Fruit fly (Drosophila melanogaster) whole organism, embryonic: ENCODE data around the gene CG6168.

Experiments used
- Asciz ChIP-seq: fragments of 200-800 bp; sonication (Bioruptor generic); optimal IDR thresholded peaks from 2 replicates; lab custom pipeline; 2017; ENCODE audit warnings: missing biosample characterization, mild to moderate bottlenecking, missing genetic modification characterization, missing genetic modification reagents
- Atf-2 ChIP-seq: fragments of 200-800 bp; sonication (Bioruptor generic); optimal IDR thresholded peaks from 2 replicates; lab custom pipeline; 2016; ENCODE audit warnings: missing biosample characterization, missing genetic modification characterization
- B-H1 ChIP-seq: fragments of 200-800 bp; sonication (Bioruptor generic); IDR thresholded peaks from 3 replicates; pipeline ENCODE4 v1.3.6; 2022; ENCODE audit warnings: missing biosample characterization, missing genetic modification characterization
- CG10431 ChIP-seq: fragments of 200-800 bp; sonication (Bioruptor generic); optimal IDR thresholded peaks from 3 replicates; lab custom pipeline; 2018; ENCODE audit warnings: missing biosample characterization, mild to moderate bottlenecking, missing genetic modification characterization
- CG10462 ChIP-seq: fragments of 200-800 bp; sonication (Bioruptor generic); optimal IDR thresholded peaks from 2 replicates; lab custom pipeline; 2016; ENCODE audit warnings: missing biosample characterization, missing genetic modification characterization
- CG11093 ChIP-seq: fragments of 200-800 bp; sonication (Bioruptor generic); IDR thresholded peaks from 3 replicates; pipeline ENCODE4 v1.3.6; 2022; ENCODE audit warnings: missing biosample characterization, missing genetic modification characterization
- CG11456 ChIP-seq: fragments of 200-800 bp; sonication (Bioruptor generic); IDR thresholded peaks from 3 replicates; pipeline ENCODE4 v1.3.6; 2022; ENCODE audit warnings: missing biosample characterization, missing genetic modification characterization
- CG12659 ChIP-seq: fragments of 200-800 bp; sonication (Bioruptor generic); optimal IDR thresholded peaks from 3 replicates; lab custom pipeline; 2017; ENCODE audit warnings: mild to moderate bottlenecking, missing biosample characterization, missing genetic modification reagents, missing genetic modification characterization
- CG15479 ChIP-seq: fragments of 200-800 bp; sonication (Bioruptor generic); optimal IDR thresholded peaks from 3 replicates; lab custom pipeline; 2019; ENCODE audit warnings: missing biosample characterization, mild to moderate bottlenecking, missing genetic modification characterization, moderate library complexity
- CG15514 ChIP-seq: fragments of 200-800 bp; sonication (Bioruptor generic); optimal IDR thresholded peaks from 3 replicates; lab custom pipeline; 2017; ENCODE audit warnings: missing biosample characterization, missing genetic modification characterization, mild to moderate bottlenecking, moderate library complexity, missing genetic modification reagents
- CG18262 ChIP-seq: fragments of 200-800 bp; optimal IDR thresholded peaks from 3 replicates; lab custom pipeline; 2019; ENCODE audit warnings: missing biosample characterization, mild to moderate bottlenecking, missing genetic modification characterization, moderate library complexity
- CG18619 ChIP-seq: fragments of 200-800 bp; sonication (Bioruptor generic); optimal IDR thresholded peaks from 3 replicates; lab custom pipeline; 2017; ENCODE audit warnings: missing biosample characterization, mild to moderate bottlenecking, missing genetic modification characterization
- CG2712 ChIP-seq: fragments of 200-800 bp; optimal IDR thresholded peaks from 3 replicates; lab custom pipeline; 2019; ENCODE audit warnings: missing biosample characterization, mild to moderate bottlenecking, missing genetic modification characterization, moderate library complexity
- CG34422 ChIP-seq: fragments of 200-800 bp; sonication (Bioruptor generic); IDR thresholded peaks from 3 replicates; pipeline ENCODE4 v1.3.6; 2022; ENCODE audit warnings: missing biosample characterization, missing genetic modification characterization
- CG6175 ChIP-seq: fragments of 200-800 bp; sonication (Bioruptor generic); IDR thresholded peaks from 3 replicates; pipeline ENCODE4 v1.3.6; 2022; ENCODE audit warnings: missing biosample characterization, missing genetic modification characterization
- CG6791 ChIP-seq: fragments of 200-800 bp; sonication (Bioruptor generic); IDR thresholded peaks from 3 replicates; pipeline ENCODE4 v1.3.6; 2022; ENCODE audit warnings: missing biosample characterization, missing genetic modification characterization; ENCODE audit not compliant: partially characterized antibody
- CG7372 ChIP-seq: fragments of 200-800 bp; sonication (Bioruptor generic); IDR thresholded peaks from 2 replicates; pipeline ENCODE4 v1.3.6; 2022; ENCODE audit warnings: missing biosample characterization, missing genetic modification characterization
- CG8388 ChIP-seq: fragments of 200-800 bp; sonication (Bioruptor generic); optimal IDR thresholded peaks from 2 replicates; lab custom pipeline; 2019; ENCODE audit warnings: missing biosample characterization, mild to moderate bottlenecking, missing genetic modification characterization, moderate library complexity
- CG8765 ChIP-seq: fragments of 200-800 bp; sonication (Bioruptor generic); IDR thresholded peaks from 2 replicates; pipeline ENCODE4 v1.3.6; 2022; ENCODE audit warnings: missing biosample characterization, missing genetic modification characterization
- Doc3 ChIP-seq: fragments of 200-800 bp; sonication (Bioruptor generic); IDR thresholded peaks from 3 replicates; pipeline ENCODE4 v1.3.6; 2022; ENCODE audit warnings: missing biosample characterization, missing genetic modification characterization; ENCODE audit not compliant: partially characterized antibody
- Fer2 ChIP-seq: fragments of 200-800 bp; sonication (Bioruptor generic); optimal IDR thresholded peaks from 2 replicates; lab custom pipeline; 2018; ENCODE audit warnings: missing biosample characterization, mild to moderate bottlenecking, missing genetic modification characterization, moderate library complexity
- HmgD ChIP-seq: fragments of 200-800 bp; sonication (Bioruptor generic); optimal IDR thresholded peaks from 3 replicates; lab custom pipeline; 2016; ENCODE audit warnings: missing biosample characterization, missing genetic modification characterization
- Hr51 ChIP-seq, 2 experiments: fragments of 200-800 bp; sonication (Bioruptor generic); optimal IDR thresholded peaks; 2 replicates in 1 of 2; 3 replicates in 1 of 2; lab custom pipeline; 2016 to 2018; ENCODE audit warnings: missing biosample characterization in 2 of 2, missing genetic modification characterization in 2 of 2, mild to moderate bottlenecking in 1 of 2, moderate library complexity in 1 of 2
- Hr78 ChIP-seq, 2 experiments: fragments of 200-800 bp in 1 of 2; fragments of >200 bp in 1 of 2; sonication (Bioruptor generic) in 1 of 2; optimal IDR thresholded peaks; 2 replicates each; lab custom pipeline; 2017 to 2019; ENCODE audit warnings: missing biosample characterization in 2 of 2, missing genetic modification characterization in 2 of 2, mild to moderate bottlenecking in 1 of 2, moderate library complexity in 1 of 2
- Mes4 ChIP-seq: fragments of 200-800 bp; sonication (Bioruptor generic); optimal IDR thresholded peaks from 2 replicates; lab custom pipeline; 2016; ENCODE audit warnings: missing biosample characterization, missing genetic modification characterization
- Oli ChIP-seq: fragments of 200-800 bp; sonication (Bioruptor generic); optimal IDR thresholded peaks from 2 replicates; lab custom pipeline; 2018; ENCODE audit warnings: missing biosample characterization, mild to moderate bottlenecking, missing genetic modification characterization, moderate library complexity
- ap ChIP-seq: fragments of 200-800 bp; sonication (Bioruptor generic); IDR thresholded peaks from 2 replicates; pipeline ENCODE4 v1.3.6; 2022; ENCODE audit warnings: missing biosample characterization, missing genetic modification characterization
- ara ChIP-seq: fragments of 200-800 bp; sonication (Bioruptor generic); IDR thresholded peaks from 2 replicates; pipeline ENCODE4 v1.3.6; 2022; ENCODE audit warnings: missing biosample characterization, missing genetic modification characterization
- cas ChIP-seq: fragments of 200-800 bp; sonication (Bioruptor generic); IDR thresholded peaks from 2 replicates; pipeline ENCODE4 v1.3.6; 2022; ENCODE audit warnings: missing biosample characterization, missing genetic modification characterization
- caup ChIP-seq: fragments of 200-800 bp; sonication (Bioruptor generic); optimal IDR thresholded peaks from 3 replicates; lab custom pipeline; 2017; ENCODE audit warnings: missing biosample characterization, mild to moderate bottlenecking, missing genetic modification characterization, moderate library complexity; ENCODE audit not compliant: severe bottlenecking
- crol ChIP-seq: fragments of 200-800 bp; sonication (Bioruptor generic); IDR thresholded peaks from 2 replicates; pipeline ENCODE4 v1.3.6; 2022; ENCODE audit warnings: missing biosample characterization, missing genetic modification characterization
- fu2 ChIP-seq: fragments of 200-800 bp; sonication (Bioruptor generic); optimal IDR thresholded peaks from 2 replicates; lab custom pipeline; 2016; ENCODE audit warnings: missing biosample characterization, missing genetic modification characterization
- gsb ChIP-seq: fragments of 200-800 bp; sonication (Bioruptor generic); IDR thresholded peaks from 2 replicates; pipeline ENCODE4 v1.3.6; 2022; ENCODE audit warnings: missing biosample characterization, missing genetic modification characterization
- klu ChIP-seq: fragments of 200-800 bp; sonication (Bioruptor generic); IDR thresholded peaks from 2 replicates; pipeline ENCODE4 v1.3.6; 2022; ENCODE audit warnings: missing biosample characterization, missing genetic modification characterization
- mam ChIP-seq: fragments of 200-800 bp; sonication (Bioruptor generic); optimal IDR thresholded peaks from 3 replicates; lab custom pipeline; 2016; ENCODE audit warnings: missing biosample characterization, missing genetic modification characterization
- nau ChIP-seq: fragments of 200-800 bp; sonication (Bioruptor generic); optimal IDR thresholded peaks from 3 replicates; lab custom pipeline; 2017; ENCODE audit warnings: missing biosample characterization, mild to moderate bottlenecking, missing genetic modification characterization, missing genetic modification reagents
- nmo ChIP-seq: fragments of 200-800 bp; sonication (Bioruptor generic); optimal IDR thresholded peaks from 2 replicates; lab custom pipeline; 2018; ENCODE audit warnings: missing biosample characterization, mild to moderate bottlenecking, missing genetic modification characterization, moderate library complexity
- odd ChIP-seq: fragments of 200-800 bp; sonication (Bioruptor generic); optimal IDR thresholded peaks from 2 replicates; lab custom pipeline; 2017; ENCODE audit warnings: missing biosample characterization, mild to moderate bottlenecking, missing genetic modification characterization
- pb ChIP-seq: fragments of 200-800 bp; sonication (Bioruptor generic); optimal IDR thresholded peaks from 3 replicates; lab custom pipeline; 2016; ENCODE audit warnings: missing biosample characterization, missing genetic modification characterization
- phol ChIP-seq: fragments of 200-800 bp; sonication (Bioruptor generic); optimal IDR thresholded peaks from 3 replicates; lab custom pipeline; 2018; ENCODE audit warnings: missing biosample characterization, mild to moderate bottlenecking, missing genetic modification characterization, moderate library complexity
- pnt ChIP-seq: fragments of 200-800 bp; sonication (Bioruptor generic); optimal IDR thresholded peaks from 3 replicates; lab custom pipeline; 2016; ENCODE audit warnings: missing biosample characterization, missing genetic modification characterization
- row ChIP-seq: fragments of 200-800 bp; sonication (Bioruptor generic); IDR thresholded peaks from 3 replicates; pipeline ENCODE4 v1.3.6; 2022; ENCODE audit warnings: missing biosample characterization, missing genetic modification characterization
- sima ChIP-seq: fragments of 200-800 bp; sonication (Bioruptor generic); optimal IDR thresholded peaks from 2 replicates; lab custom pipeline; 2016; ENCODE audit warnings: missing biosample characterization, missing genetic modification characterization
- so ChIP-seq: fragments of 200-800 bp; sonication (Bioruptor generic); IDR thresholded peaks from 3 replicates; pipeline ENCODE4 v1.3.6; 2022; ENCODE audit warnings: missing biosample characterization, missing genetic modification characterization
- unpg ChIP-seq: fragments of 200-800 bp; sonication (Bioruptor generic); optimal IDR thresholded peaks from 3 replicates; lab custom pipeline; 2018; ENCODE audit warnings: missing biosample characterization, mild to moderate bottlenecking, missing genetic modification characterization, moderate library complexity
- wek ChIP-seq: fragments of 200-800 bp; sonication (Bioruptor generic); optimal IDR thresholded peaks from 3 replicates; lab custom pipeline; 2018; ENCODE audit warnings: missing biosample characterization, mild to moderate bottlenecking, missing genetic modification characterization, moderate library complexity
- wor ChIP-seq: fragments of 200-800 bp; sonication (Bioruptor generic); IDR thresholded peaks from 2 replicates; pipeline ENCODE4 v1.3.6; 2022; ENCODE audit warnings: missing biosample characterization, missing genetic modification characterization
- zfh2 ChIP-seq: fragments of 200-800 bp; sonication (Bioruptor generic); optimal IDR thresholded peaks from 2 replicates; lab custom pipeline; 2016; ENCODE audit warnings: missing biosample characterization, missing genetic modification characterization

CG6168 gene

DNA sequence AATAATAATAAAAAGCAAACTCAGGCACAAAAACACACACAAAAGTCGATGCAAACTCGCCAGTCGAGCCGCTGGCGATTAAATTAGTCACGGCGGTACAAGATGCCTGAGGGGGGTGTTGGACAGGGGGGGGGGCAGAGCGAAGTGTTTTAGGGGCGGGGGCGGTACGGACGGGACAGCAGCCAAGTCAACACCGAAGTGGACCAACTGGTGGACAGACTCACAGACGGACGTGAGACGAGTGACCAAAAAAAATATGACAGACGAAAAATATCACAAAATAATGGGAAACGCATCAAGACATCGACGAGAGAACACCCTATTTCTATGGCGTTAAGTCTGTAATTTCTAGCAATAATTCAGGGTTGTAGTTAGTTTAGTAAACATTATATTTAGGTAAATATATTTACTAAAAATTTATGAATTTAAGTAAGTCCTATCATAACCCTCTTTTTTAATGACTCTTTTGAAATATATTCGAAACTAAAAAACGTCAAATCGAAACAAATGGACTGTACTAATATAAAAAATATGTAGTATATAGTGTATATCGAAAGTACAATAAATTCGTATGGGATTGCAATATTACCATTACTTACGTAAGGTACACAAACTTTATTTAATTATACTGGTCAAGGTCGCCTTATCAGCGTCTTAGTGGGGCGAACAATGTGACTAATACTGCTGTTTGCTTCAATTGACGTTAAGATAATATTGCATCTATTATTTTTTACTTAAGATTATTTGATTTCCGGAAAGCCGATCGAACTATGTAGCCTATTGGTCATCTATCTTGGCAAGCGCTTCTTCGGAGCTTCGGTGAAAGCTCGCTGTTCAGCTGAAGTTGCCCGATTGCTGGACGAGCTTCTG lies 30.0 kb downstream of the CG6168 start (continued):
- no peak for TF ChIP-seq zfh2 (GFP tag; lab: Kevin White, UChicago)
- TF ChIP-seq CG12659 = peak; percentile 44
- TF ChIP-seq CG11093 (GFP tag; lab: Robert Waterston, UW) = no peak
- TF ChIP-seq CG8765 (GFP tag; lab: Robert Waterston, UW) = no peak
- TF ChIP-seq B-H1 (GFP tag; lab: Robert Waterston, UW) = 0 out of 3 replicates have a peak, but pooled peaks have one; percentile 14
- TF ChIP-seq nau (GFP tag; lab: Kevin White, UChicago) = no peak
- peak; percentile 54 for TF ChIP-seq phol (tag; lab: Kevin White, UChicago)
- TF ChIP-seq odd (GFP tag; lab: Kevin White, UChicago) = no peak
- TF ChIP-seq CG8388 (GFP tag; lab: Kevin White, UChicago) = peak; percentile 11
- TF ChIP-seq Oli (tag; lab: Kevin White, UChicago) = peak; percentile 55
- TF ChIP-seq CG18262 = peak; percentile 49
- TF ChIP-seq CG34422 (GFP tag; lab: Robert Waterston, UW) = peak; percentile 70; the same call in 2 of the 3 replicates
- TF ChIP-seq wor = no peak
- peak; percentile 56 for TF ChIP-seq nmo (GFP tag; lab: Kevin White, UChicago)
- peak; percentile 21 for TF ChIP-seq unpg (GFP tag; lab: Kevin White, UChicago)
- TF ChIP-seq klu (GFP tag; lab: Robert Waterston, UW) = peak; percentile 88
- peak; percentile 95 for TF ChIP-seq CG6175
- no peak for TF ChIP-seq gsb
- TF ChIP-seq pb (GFP tag; lab: Kevin White, UChicago) = no peak
- TF ChIP-seq CG2712 (tag; lab: Kevin White, UChicago) = peak; percentile 36
- no peak for TF ChIP-seq Fer2 (tag; lab: Kevin White, UChicago)
- TF ChIP-seq Hr51 (GFP tag; optimal IDR thresholded peaks at IDR 0.05; lab: Kevin White, UChicago) = peak in 1 of 2 experiments; percentile 72
- TF ChIP-seq sima = no peak
- TF ChIP-seq mam (GFP tag; lab: Kevin White, UChicago) = no peak
- no peak for TF ChIP-seq Atf-2 (GFP tag; lab: Kevin White, UChicago)
- no peak for TF ChIP-seq CG6791 (GFP tag; lab: Robert Waterston, UW)
- no peak for TF ChIP-seq pnt
- peak; percentile 22 for TF ChIP-seq Asciz (GFP tag; lab: Kevin White, UChicago)
- no peak for TF ChIP-seq Mes4 (GFP tag; lab: Kevin White, UChicago)
- no peak for TF ChIP-seq wek
- no peak for TF ChIP-seq Hr78 (GFP tag; optimal IDR thresholded peaks at IDR 0.05; lab: Kevin White, UChicago)
- 0 out of 2 replicates have a peak, but pooled peaks have one; percentile 24 for TF ChIP-seq ap
- TF ChIP-seq caup (GFP tag; lab: Kevin White, UChicago) = peak; percentile 41
- no peak for TF ChIP-seq fu2 (GFP tag; lab: Kevin White, UChicago)
- TF ChIP-seq row (GFP tag; lab: Robert Waterston, UW) = peak; percentile 82
- peak; percentile 58; the same call in 2 of the 3 replicates for TF ChIP-seq CG11456
- TF ChIP-seq CG18619 (GFP tag; lab: Kevin White, UChicago) = peak; percentile 27
- TF ChIP-seq CG10431 (GFP tag; lab: Kevin White, UChicago) = no peak
- TF ChIP-seq crol (GFP tag; lab: Robert Waterston, UW) = peak; percentile 99
- TF ChIP-seq CG15514 (GFP tag; lab: Kevin White, UChicago) = peak; percentile 27
- TF ChIP-seq CG10462 (GFP tag; lab: Kevin White, UChicago) = no peak
- no peak for TF ChIP-seq CG7372
- no peak for TF ChIP-seq HmgD (GFP tag; lab: Kevin White, UChicago)
- no peak for TF ChIP-seq Doc3 (GFP tag; lab: Robert Waterston, UW)
- TF ChIP-seq so (GFP tag; lab: Robert Waterston, UW) = no peak
- no peak for TF ChIP-seq cas (GFP tag; lab: Robert Waterston, UW)
- TF ChIP-seq ara (GFP tag; lab: Robert Waterston, UW) = 0 out of 2 replicates have a peak, but pooled peaks have one; percentile 32
- no peak for TF ChIP-seq CG15479 (GFP tag; lab: Kevin White, UChicago)
